Fruit fly (Drosophila melanogaster) whole organism, embryonic: Measurements from ENCODE around the gene CG5793.

Source experiments
- Abd-B ChIP-seq: fragments of 200-800 bp; sonication (Bioruptor generic); optimal IDR thresholded peaks from 2 replicates; lab custom pipeline; 2018; ENCODE audit warnings: missing biosample characterization, mild to moderate bottlenecking, missing genetic modification characterization, moderate library complexity
- B-H2 ChIP-seq: fragments of 200-800 bp; sonication (Bioruptor generic); optimal IDR thresholded peaks from 2 replicates; lab custom pipeline; 2018; ENCODE audit warnings: missing biosample characterization, mild to moderate bottlenecking, missing genetic modification characterization
- CG10147 ChIP-seq: fragments of 200-800 bp; sonication (Bioruptor generic); optimal IDR thresholded peaks from 2 replicates; lab custom pipeline; 2019; ENCODE audit warnings: missing biosample characterization, mild to moderate bottlenecking, missing genetic modification characterization, moderate library complexity
- CG10366 ChIP-seq: fragments of 200-800 bp; sonication (Bioruptor generic); IDR thresholded peaks from 2 replicates; pipeline ENCODE4 v1.3.6; 2022; ENCODE audit warnings: missing biosample characterization, missing genetic modification characterization
- CG11093 ChIP-seq: fragments of 200-800 bp; sonication (Bioruptor generic); IDR thresholded peaks from 3 replicates; pipeline ENCODE4 v1.3.6; 2022; ENCODE audit warnings: missing biosample characterization, missing genetic modification characterization
- CG11560 ChIP-seq: fragments of 200-800 bp; sonication (Bioruptor generic); IDR thresholded peaks from 3 replicates; pipeline ENCODE4 v1.3.6; 2022; ENCODE audit warnings: missing biosample characterization, missing genetic modification characterization
- CG12942 ChIP-seq: fragments of 200-800 bp; sonication (Bioruptor generic); optimal IDR thresholded peaks from 3 replicates; lab custom pipeline; 2016; ENCODE audit warnings: missing biosample characterization, missing genetic modification characterization
- CG13287 ChIP-seq: fragments of 200-800 bp; sonication (Bioruptor generic); IDR thresholded peaks from 2 replicates; pipeline ENCODE4 v1.3.6; 2022; ENCODE audit warnings: missing biosample characterization, missing genetic modification characterization; ENCODE audit not compliant: partially characterized antibody
- CG13296 ChIP-seq: fragments of 200-800 bp; sonication (Bioruptor generic); optimal IDR thresholded peaks from 3 replicates; lab custom pipeline; 2018; ENCODE audit warnings: missing biosample characterization, mild to moderate bottlenecking, missing genetic modification characterization
- CG13424 ChIP-seq: fragments of 200-800 bp; sonication (Bioruptor generic); optimal IDR thresholded peaks from 2 replicates; lab custom pipeline; 2019; ENCODE audit warnings: missing biosample characterization, mild to moderate bottlenecking, missing genetic modification characterization, moderate library complexity
- CG13775 ChIP-seq: fragments of 200-800 bp; sonication (Bioruptor generic); optimal IDR thresholded peaks from 3 replicates; lab custom pipeline; 2017; ENCODE audit warnings: missing biosample characterization, mild to moderate bottlenecking, missing genetic modification characterization
- CG13894 ChIP-seq: fragments of 200-800 bp; sonication (Bioruptor generic); optimal IDR thresholded peaks from 3 replicates; lab custom pipeline; 2018; ENCODE audit warnings: missing biosample characterization, mild to moderate bottlenecking, missing genetic modification characterization, moderate library complexity
- CG15479 ChIP-seq: fragments of 200-800 bp; sonication (Bioruptor generic); optimal IDR thresholded peaks from 3 replicates; lab custom pipeline; 2019; ENCODE audit warnings: missing biosample characterization, mild to moderate bottlenecking, missing genetic modification characterization, moderate library complexity
- CG16813 ChIP-seq: fragments of 200-800 bp; sonication (Bioruptor generic); IDR thresholded peaks from 3 replicates; pipeline ENCODE4 v1.3.6; 2022; ENCODE audit warnings: missing biosample characterization, missing genetic modification characterization; ENCODE audit not compliant: partially characterized antibody
- CG2116 ChIP-seq: fragments of 200-800 bp; sonication (Bioruptor generic); optimal IDR thresholded peaks from 3 replicates; lab custom pipeline; 2018; ENCODE audit warnings: missing biosample characterization, mild to moderate bottlenecking, missing genetic modification characterization
- CG34224 ChIP-seq: fragments of 200-800 bp; sonication (Bioruptor generic); IDR thresholded peaks from 3 replicates; pipeline ENCODE4 v1.3.6; 2022; ENCODE audit warnings: missing biosample characterization, missing genetic modification characterization; ENCODE audit not compliant: partially characterized antibody
- CG3726 ChIP-seq: fragments of 200-800 bp; sonication (Bioruptor generic); IDR thresholded peaks from 3 replicates; pipeline ENCODE4, ENCODE4 v1.3.6; 2022; ENCODE audit warnings: missing biosample characterization, missing genetic modification characterization
- D ChIP-seq, 2 experiments: fragments of 200-800 bp in 1 of 2; fragments of >200 bp in 1 of 2; sonication (Bioruptor generic) in 1 of 2; optimal IDR thresholded peaks; 2 replicates in 1 of 2; 3 replicates in 1 of 2; lab custom pipeline; 2017; ENCODE audit warnings: mild to moderate bottlenecking in 1 of 2, missing biosample characterization in 1 of 2, missing genetic modification characterization in 1 of 2, missing genetic modification reagents in 1 of 2
- D19A ChIP-seq: fragments of 200-800 bp; optimal IDR thresholded peaks from 3 replicates; lab custom pipeline; 2019; ENCODE audit warnings: missing biosample characterization, mild to moderate bottlenecking, missing genetic modification characterization, moderate library complexity
- Dbx ChIP-seq: fragments of 200-800 bp; sonication (Bioruptor generic); IDR thresholded peaks from 3 replicates; pipeline ENCODE4 v1.3.6; 2022; ENCODE audit warnings: missing biosample characterization, missing genetic modification characterization
- Ets97D ChIP-seq: fragments of 200-800 bp; sonication (Bioruptor generic); optimal IDR thresholded peaks from 3 replicates; lab custom pipeline; 2016; ENCODE audit warnings: missing biosample characterization, missing genetic modification characterization
- HLH4C ChIP-seq: fragments of 200-800 bp; sonication (Bioruptor generic); IDR thresholded peaks from 3 replicates; pipeline ENCODE4 v1.3.6; 2022; ENCODE audit warnings: missing biosample characterization, missing genetic modification characterization; ENCODE audit not compliant: partially characterized antibody
- HmgZ ChIP-seq: fragments of 200-800 bp; sonication (Bioruptor generic); optimal IDR thresholded peaks from 2 replicates; lab custom pipeline; 2018; ENCODE audit warnings: missing biosample characterization, mild to moderate bottlenecking, missing genetic modification characterization
- Hmr ChIP-seq: fragments of 200-800 bp; sonication (Bioruptor generic); optimal IDR thresholded peaks from 3 replicates; lab custom pipeline; 2017; ENCODE audit warnings: mild to moderate bottlenecking, missing biosample characterization, missing genetic modification reagents, missing genetic modification characterization
- Hr51 ChIP-seq, 2 experiments: fragments of 200-800 bp; sonication (Bioruptor generic); optimal IDR thresholded peaks; 2 replicates in 1 of 2; 3 replicates in 1 of 2; lab custom pipeline; 2016 to 2018; ENCODE audit warnings: missing biosample characterization in 2 of 2, missing genetic modification characterization in 2 of 2, mild to moderate bottlenecking in 1 of 2, moderate library complexity in 1 of 2
- Jarid2 ChIP-seq: fragments of 200-800 bp; sonication (Bioruptor generic); optimal IDR thresholded peaks from 3 replicates; lab custom pipeline; 2017; ENCODE audit warnings: mild to moderate bottlenecking, missing biosample characterization, missing genetic modification reagents, missing genetic modification characterization
- Opbp ChIP-seq: fragments of 200-800 bp; sonication (Bioruptor generic); IDR thresholded peaks from 3 replicates; pipeline ENCODE4 v1.3.6; 2022; ENCODE audit warnings: missing biosample characterization, missing genetic modification characterization; ENCODE audit not compliant: partially characterized antibody
- Pdp1 ChIP-seq, 2 experiments: fragments of 200-800 bp; sonication (Bioruptor generic); optimal IDR thresholded peaks; 3 replicates each; lab custom pipeline; 2016; ENCODE audit warnings: missing biosample characterization in 2 of 2, missing genetic modification characterization in 2 of 2, mild to moderate bottlenecking in 1 of 2, moderate library complexity in 1 of 2
- Ptx1 ChIP-seq: fragments of 200-800 bp; sonication (Bioruptor generic); IDR thresholded peaks from 2 replicates; pipeline ENCODE4 v1.3.6; 2022; ENCODE audit warnings: missing biosample characterization, missing genetic modification characterization
- Scr ChIP-seq: fragments of 200-800 bp; sonication (Bioruptor generic); IDR thresholded peaks from 2 replicates; pipeline ENCODE4 v1.3.6; 2022; ENCODE audit warnings: missing biosample characterization, missing genetic modification characterization; ENCODE audit not compliant: partially characterized antibody
- Sin3A ChIP-seq: fragments of >200 bp; optimal IDR thresholded peaks from 2 replicates; lab custom pipeline; 2018
- Xrp1 ChIP-seq: fragments of 200-800 bp; sonication (Bioruptor generic); IDR thresholded peaks from 2 replicates; pipeline ENCODE4 v1.3.6; 2022; ENCODE audit warnings: missing biosample characterization, missing genetic modification characterization
- amos ChIP-seq: fragments of 200-800 bp; sonication (Bioruptor generic); IDR thresholded peaks from 2 replicates; pipeline ENCODE4 v1.3.6; 2022; ENCODE audit warnings: missing biosample characterization, missing genetic modification characterization; ENCODE audit not compliant: partially characterized antibody
- ci ChIP-seq: fragments of 200-800 bp; sonication (Bioruptor generic); IDR thresholded peaks from 3 replicates; pipeline ENCODE4 v1.3.6; 2022; ENCODE audit warnings: missing biosample characterization, missing genetic modification characterization
- cwo ChIP-seq: fragments of 200-800 bp; sonication (Bioruptor generic); optimal IDR thresholded peaks from 3 replicates; lab custom pipeline; 2017; ENCODE audit warnings: missing biosample characterization, missing genetic modification characterization, mild to moderate bottlenecking, moderate library complexity, missing genetic modification reagents
- dm ChIP-seq: fragments of 200-800 bp; sonication (Bioruptor generic); optimal IDR thresholded peaks from 3 replicates; lab custom pipeline; 2016; ENCODE audit warnings: missing biosample characterization, missing genetic modification characterization
- nau ChIP-seq: fragments of 200-800 bp; sonication (Bioruptor generic); optimal IDR thresholded peaks from 3 replicates; lab custom pipeline; 2017; ENCODE audit warnings: missing biosample characterization, mild to moderate bottlenecking, missing genetic modification characterization, missing genetic modification reagents
- pb ChIP-seq: fragments of 200-800 bp; sonication (Bioruptor generic); optimal IDR thresholded peaks from 3 replicates; lab custom pipeline; 2016; ENCODE audit warnings: missing biosample characterization, missing genetic modification characterization
- pho ChIP-seq: fragments of 200-800 bp; sonication (Bioruptor generic); optimal IDR thresholded peaks from 2 replicates; lab custom pipeline; 2016; ENCODE audit warnings: missing biosample characterization, missing genetic modification characterization
- prd ChIP-seq, 3 experiments: fragments of >200 bp in 2 of 3; fragments of 200-800 bp in 1 of 3; sonication (Bioruptor generic) in 1 of 3; optimal IDR thresholded peaks in 2 of 3; IDR thresholded peaks in 1 of 3; 2 replicates in 2 of 3; 3 replicates in 1 of 3; pipeline versions ENCODE4 v1.3.6 to Lab custom; 2017 to 2022; ENCODE audit warnings: missing biosample characterization in 1 of 3, missing genetic modification characterization in 1 of 3
- sens ChIP-seq: fragments of 200-800 bp; sonication (Bioruptor generic); peaks from one replicate; lab custom pipeline; 2016; ENCODE audit warnings: missing biosample characterization, missing genetic modification characterization
- ssp ChIP-seq: fragments of 200-800 bp; sonication (Bioruptor generic); IDR thresholded peaks from 2 replicates; pipeline ENCODE4 v1.3.6; 2022; ENCODE audit warnings: missing biosample characterization, missing genetic modification characterization
- stwl ChIP-seq: fragments of 200-800 bp; sonication (Bioruptor generic); optimal IDR thresholded peaks from 3 replicates; lab custom pipeline; 2018; ENCODE audit warnings: missing biosample characterization, mild to moderate bottlenecking, missing genetic modification characterization, moderate library complexity
- z ChIP-seq: fragments of 200-800 bp; sonication (Bioruptor generic); IDR thresholded peaks from 3 replicates; pipeline ENCODE4 v1.3.6; 2022; ENCODE audit warnings: missing biosample characterization, missing genetic modification characterization
- zfh2 ChIP-seq: fragments of 200-800 bp; sonication (Bioruptor generic); optimal IDR thresholded peaks from 2 replicates; lab custom pipeline; 2016; ENCODE audit warnings: missing biosample characterization, missing genetic modification characterization

Gene CG5793

dm6 chr3R:21112742-21113465 is 14.5 kb upstream of the CG5793 start (continued):
- TF ChIP-seq CG11093 (GFP tag; lab: Robert Waterston, UW), result peak; percentile 68; the same call in 2 of the 3 replicates

DNA sequence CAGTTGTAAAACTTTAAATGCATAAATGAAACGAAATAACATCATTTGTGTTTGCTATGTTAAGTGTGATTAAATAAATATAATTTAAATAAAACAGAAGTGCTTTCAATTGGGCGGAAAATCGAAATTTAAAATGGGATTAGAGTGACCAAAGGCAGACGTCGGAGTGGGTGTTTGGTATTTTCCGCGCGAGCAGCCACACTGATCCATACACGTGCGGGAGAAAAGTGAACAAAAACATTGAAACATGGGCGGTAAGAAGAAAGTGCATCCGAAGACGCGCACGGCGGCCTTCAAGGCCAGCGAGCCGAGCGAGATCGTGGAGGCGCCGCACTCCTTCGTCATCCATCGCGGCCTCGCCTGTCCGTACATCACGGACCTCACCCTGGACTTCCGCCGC is 11.3 kb upstream of the CG5793 start, which contains the start of gene ppan:
Gene ppan, plus strand, starts transcription at position 198 of the 400 bp plus-strand sequence.
- TF ChIP-seq pho (GFP tag; lab: Kevin White, UChicago) (no peak), Hr51 (GFP tag; optimal IDR thresholded peaks at IDR 0.05; lab: Kevin White, UChicago) (no peak), stwl (tag; lab: Kevin White, UChicago) (peak; percentile 75), ssp (GFP tag; lab: Robert Waterston, UW) (peak; percentile 46), CG16813 (GFP tag; lab: Robert Waterston, UW) (peak; percentile 15; the same call in 1 of the 3 replicates), Opbp (GFP tag; lab: Robert Waterston, UW) (peak; percentile 17; the same call in 1 of the 3 replicates), zfh2 (GFP tag; lab: Kevin White, UChicago) (no peak), nau (no peak), CG10147 (GFP tag; lab: Kevin White, UChicago) (no peak), Pdp1 (GFP tag; optimal IDR thresholded peaks at IDR 0.05; lab: Kevin White, UChicago) (peak in 1 of 2 experiments; percentile 28), sens (GFP tag; lab: Kevin White, UChicago) (peak; percentile 3), Ets97D (GFP tag; lab: Kevin White, UChicago) (peak; percentile 58), Hmr (no peak), Jarid2 (GFP tag; lab: Kevin White, UChicago) (no peak), prd (optimal IDR thresholded peaks at IDR 0.05; lab: Kevin White, UChicago) (no peak), prd (GFP tag; IDR thresholded peaks at IDR 0.05; lab: Robert Waterston, UW) (no peak), Xrp1 (GFP tag; lab: Robert Waterston, UW) (0 out of 2 replicates have a peak, but pooled peaks have one; percentile 13), B-H2 (GFP tag; lab: Kevin White, UChicago) (no peak), ci (peak; percentile 30; the same call in 1 of the 3 replicates), HLH4C (GFP tag; lab: Robert Waterston, UW) (peak; percentile 43; the same call in 1 of the 3 replicates), z (GFP tag; lab: Robert Waterston, UW) (no peak), CG13424 (tag; lab: Kevin White, UChicago) (no peak), CG3726 (GFP tag; lab: Robert Waterston, UW) (no peak), CG13287 (GFP tag; lab: Robert Waterston, UW) (peak; percentile 64), CG11560 (tag; lab: Robert Waterston, UW) (no peak), HmgZ (tag; lab: Kevin White, UChicago) (peak; percentile 23), Abd-B (GFP tag; lab: Kevin White, UChicago) (no peak), pb (no peak), cwo (peak; percentile 97), CG15479 (GFP tag; lab: Kevin White, UChicago) (no peak), Dbx (0 out of 3 replicates have a peak, but pooled peaks have one; percentile 10), CG13775 (no peak), CG13296 (GFP tag; lab: Kevin White, UChicago) (no peak), CG12942 (GFP tag; lab: Kevin White, UChicago) (no peak), CG2116 (GFP tag; lab: Kevin White, UChicago) (peak; percentile 44), dm (GFP tag; lab: Kevin White, UChicago) (peak; percentile 96), CG10366 (GFP tag; lab: Robert Waterston, UW) (no peak), CG34224 (peak; percentile 25; the same call in 1 of the 3 replicates), Ptx1 (GFP tag; lab: Robert Waterston, UW) (no peak), Sin3A (lab: Kevin White, UChicago) (peak; percentile 6), CG13894 (no peak), D (optimal IDR thresholded peaks at IDR 0.05; lab: Kevin White, UChicago) (no peak), D (GFP tag; optimal IDR thresholded peaks at IDR 0.05; lab: Kevin White, UChicago) (no peak), D19A (no peak), Scr (GFP tag; lab: Robert Waterston, UW) (peak; percentile 33), amos (peak; percentile 36; the same call in 1 of the 2 replicates)
